Worm (Caenorhabditis elegans) whole organism, dauer: Measurements from ENCODE around the gene acdh-7.

Experiments used
- unc-62 ChIP-seq: sonication (generic microtip); optimal IDR thresholded peaks from 2 replicates; lab custom pipeline; 2017; ENCODE audit warnings: missing biosample characterization, missing genetic modification reagents, missing genetic modification characterization

acdh-7 gene

DNA sequence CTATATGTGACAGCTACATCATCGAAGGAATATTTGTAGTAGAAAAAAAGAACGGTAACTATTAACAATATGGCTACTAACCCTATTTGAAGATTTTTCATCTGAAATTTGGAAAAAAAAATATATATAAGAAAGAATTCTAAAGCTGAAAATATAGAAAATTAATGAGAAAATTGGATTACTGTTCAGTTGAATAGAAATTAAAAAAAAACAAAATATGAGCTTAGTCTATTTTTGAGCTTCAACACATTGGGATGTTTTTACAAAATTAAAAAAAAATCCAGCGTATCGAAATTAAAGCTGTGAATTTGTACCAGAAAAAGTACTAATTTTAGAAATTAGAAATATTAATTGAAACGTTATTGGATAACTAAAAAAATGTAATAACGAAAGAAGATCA is 7.6 kb downstream of the acdh-7 start, which contains the start of gene T08G2.2:
Gene T08G2.2 (minus strand): TSS at position 101 of the 400 bp plus-strand sequence.
- no peak for TF ChIP-seq unc-62

DNA sequence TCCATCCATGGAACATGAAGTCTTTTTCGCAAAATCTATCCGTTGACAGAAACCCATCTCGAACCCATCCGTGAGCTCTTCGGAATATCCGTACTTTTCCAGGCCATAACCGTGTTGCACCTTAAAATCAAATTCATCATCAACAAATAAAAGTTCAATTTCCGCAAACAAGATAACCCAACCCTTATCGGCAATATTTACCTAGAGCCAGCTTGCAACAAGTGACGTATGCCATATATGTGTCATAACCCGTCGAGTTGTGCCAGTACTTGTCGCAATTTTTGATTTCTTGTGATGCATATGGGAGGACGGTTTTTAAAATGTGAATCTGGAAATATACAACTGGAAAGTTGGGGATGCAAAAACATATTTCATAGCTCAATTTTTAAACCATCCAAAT is 11.1 kb downstream of the acdh-7 start:
- TF ChIP-seq unc-62: no peak

DNA sequence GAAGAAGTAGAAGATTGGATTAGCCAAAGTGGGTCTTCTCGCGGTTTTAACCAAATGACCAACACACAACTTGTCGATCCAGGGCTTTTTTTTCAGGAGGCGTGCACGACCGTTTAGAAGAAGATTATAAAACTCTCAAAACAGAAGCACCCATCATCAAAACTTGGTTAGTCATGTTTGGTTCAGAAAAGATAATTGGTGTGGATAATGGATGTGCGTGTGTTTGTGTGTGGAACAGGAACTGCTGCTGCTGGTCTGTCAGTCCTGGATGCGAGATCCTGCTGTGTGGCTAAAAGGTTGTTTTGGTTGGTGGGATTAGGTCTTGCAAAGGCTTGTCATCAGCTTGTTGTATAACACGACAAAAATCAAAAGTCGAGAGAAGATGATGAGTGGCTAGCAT is 13.5 kb downstream of the acdh-7 start:
- TF ChIP-seq unc-62: no peak

ce11 chrX:17197824-17198223 is 19.1 kb downstream of the acdh-7 start:
- TF ChIP-seq unc-62: no peak

DNA sequence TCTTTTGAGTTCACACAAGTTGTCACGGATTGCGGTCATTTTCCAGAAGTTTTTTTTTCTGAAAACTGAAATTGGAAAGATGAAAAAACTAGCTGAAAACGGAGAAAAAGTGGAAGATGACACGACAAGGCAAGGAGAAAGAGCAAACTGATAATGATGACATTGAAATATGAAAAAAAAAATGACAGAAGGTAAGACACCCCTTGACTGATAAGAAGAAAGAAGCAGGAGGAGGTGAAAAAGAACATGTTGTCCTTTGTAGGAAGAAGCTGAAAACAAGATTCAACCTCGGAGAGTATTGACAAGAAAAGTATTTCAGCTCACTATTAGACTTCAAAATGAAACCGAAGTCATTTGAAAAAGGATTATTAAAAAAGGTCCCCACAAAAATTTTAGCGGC is 21.8 kb downstream of the acdh-7 start, which contains the start of gene B0302.5:
Gene B0302.5 (minus strand): TSS at position 58 of the 400 bp plus-strand sequence.
- TF ChIP-seq unc-62: no peak

ce11 chrX:17185696-17186430 is 31.0 kb downstream of the acdh-7 start, which contains the start of gene sid-3:
Gene sid-3 (plus strand): TSS chrX:17186380.
- TF ChIP-seq unc-62: no peak

ce11 chrX:17184363-17184762 is 32.5 kb downstream of the acdh-7 start:
- TF ChIP-seq unc-62: no peak

DNA sequence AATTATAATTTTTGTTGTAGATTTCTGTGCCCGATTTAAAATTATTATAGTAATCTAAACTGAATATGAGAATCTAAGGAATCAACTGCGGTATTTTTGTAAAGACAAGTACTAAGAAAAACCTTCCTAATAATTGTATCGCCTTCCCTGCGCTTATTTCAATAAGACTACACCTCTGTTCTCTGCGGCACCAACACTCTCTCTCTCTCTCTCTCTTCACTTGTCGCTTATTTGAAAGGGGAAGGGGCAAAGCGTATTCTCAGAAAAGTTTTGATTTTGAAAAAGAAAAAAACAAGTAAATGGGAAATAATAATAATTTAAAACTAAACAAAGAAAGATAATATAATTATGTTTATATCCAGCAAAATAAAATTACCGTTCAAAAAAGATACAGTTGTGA is 35.7 kb downstream of the acdh-7 start:
- no peak for TF ChIP-seq unc-62

ce11 chrX:17180135-17180534 is 36.8 kb downstream of the acdh-7 start:
- TF ChIP-seq unc-62: no peak

ce11 chrX:17178239-17178638 is 38.7 kb downstream of the acdh-7 start, which contains the start of gene B0302.2:
Gene B0302.2 (plus strand): TSS chrX:17178539.
- TF ChIP-seq unc-62: no peak

ce11 chrX:17176677-17177076 is 40.2 kb downstream of the acdh-7 start, which contains the start of gene B0302.4:
Gene B0302.4 (minus strand): TSS chrX:17176777.
- no peak for TF ChIP-seq unc-62

DNA sequence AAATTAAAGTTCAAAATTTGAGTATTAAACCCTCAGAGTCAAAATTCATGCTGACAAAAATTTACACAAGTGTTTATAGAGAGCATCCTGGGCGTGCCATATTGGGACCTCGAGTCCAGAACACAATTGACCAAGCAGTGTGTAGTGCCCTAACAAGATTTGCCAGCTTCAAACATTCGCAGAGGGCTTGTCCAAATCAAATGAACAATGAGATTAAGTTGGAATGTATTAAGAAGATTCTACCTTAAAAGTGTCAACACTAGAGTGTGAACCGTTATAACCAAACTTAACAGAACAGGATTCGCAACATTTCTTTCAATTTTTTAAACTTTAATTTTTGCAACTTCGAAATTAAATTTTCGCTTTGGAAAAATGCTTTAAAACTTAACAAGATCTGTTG is 46.5 kb downstream of the acdh-7 start:
- no peak for TF ChIP-seq unc-62

DNA sequence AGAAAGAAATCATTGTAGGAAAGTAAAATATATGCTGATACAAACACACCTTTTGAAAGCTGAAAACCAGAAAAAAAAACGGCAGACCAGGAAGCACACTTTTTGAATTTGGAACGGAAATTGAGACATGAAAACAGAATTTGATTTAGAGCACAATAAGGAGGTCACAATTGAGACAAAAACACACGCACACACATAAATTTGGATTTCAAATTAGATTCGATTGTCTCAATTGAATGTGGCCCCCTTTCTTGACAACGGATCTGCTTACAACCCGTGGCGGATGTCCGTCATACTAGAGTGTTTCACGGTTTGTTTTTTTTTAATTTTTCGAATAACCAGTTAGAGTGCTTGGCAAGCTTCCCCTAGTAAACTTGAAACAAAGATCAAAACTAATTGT is 48.8 kb downstream of the acdh-7 start:
- TF ChIP-seq unc-62: no peak
